Worm (Caenorhabditis elegans) whole organism, L2 larva: ENCODE results near the gene ZK1236.5.

Experiments used
- F13H6.1 ChIP-seq: sonication (generic microtip); optimal IDR thresholded peaks from 2 replicates; lab custom pipeline; 2016; ENCODE audit warnings: missing genetic modification characterization, missing compliant biosample characterization
- R02D3.7 ChIP-seq: fragments of 150-350 bp; optimal IDR thresholded peaks from 2 replicates; lab custom pipeline; 2014; ENCODE audit warnings: missing biosample characterization, missing genetic modification characterization
- alr-1 ChIP-seq: fragments of 150-350 bp; optimal IDR thresholded peaks from 2 replicates; lab custom pipeline; 2014; ENCODE audit warnings: missing biosample characterization, missing genetic modification characterization
- ama-1 ChIP-seq: fragments of 150-350 bp; optimal IDR thresholded peaks from 2 replicates; lab custom pipeline; 2018; ENCODE audit warnings: inconsistent platforms
- egl-27 ChIP-seq: sonication (generic microtip); optimal IDR thresholded peaks from 3 replicates; lab custom pipeline; 2017; ENCODE audit warnings: missing biosample characterization, missing genetic modification reagents, missing genetic modification characterization
- elt-3 ChIP-seq: sonication (generic microtip); optimal IDR thresholded peaks from 2 replicates; lab custom pipeline; 2017; ENCODE audit warnings: missing biosample characterization, missing genetic modification characterization
- fos-1 ChIP-seq: fragments of 150-350 bp; optimal IDR thresholded peaks from 2 replicates; lab custom pipeline; 2014; ENCODE audit warnings: missing biosample characterization, missing genetic modification characterization
- nhr-12 ChIP-seq: fragments of 150-350 bp; optimal IDR thresholded peaks from 2 replicates; lab custom pipeline; 2014; ENCODE audit warnings: missing biosample characterization, missing genetic modification characterization
- nhr-21 ChIP-seq: fragments of 150-350 bp; optimal IDR thresholded peaks from 2 replicates; lab custom pipeline; 2014; ENCODE audit warnings: missing biosample characterization, missing genetic modification characterization
- skn-1 ChIP-seq: sonication (generic microtip); optimal IDR thresholded peaks from 2 replicates; lab custom pipeline; 2017; ENCODE audit warnings: missing biosample characterization, missing genetic modification characterization
- unc-39 ChIP-seq: fragments of 150-350 bp; optimal IDR thresholded peaks from 2 replicates; lab custom pipeline; 2014; ENCODE audit warnings: missing biosample characterization, missing genetic modification characterization
- unc-62 ChIP-seq: fragments of 150-350 bp; optimal IDR thresholded peaks from 2 replicates; lab custom pipeline; 2014; ENCODE audit warnings: missing biosample characterization, missing genetic modification reagents, missing genetic modification characterization
- ztf-1 ChIP-seq: fragments of 200-800 bp; sonication (Bioruptor generic); conservative IDR thresholded peaks from 2 replicates; pipeline ENCODE4 v1.3.6; 2022; ENCODE audit warnings: missing genetic modification characterization, missing compliant biosample characterization
- ztf-4 ChIP-seq: fragments of 150-350 bp; optimal IDR thresholded peaks from 2 replicates; lab custom pipeline; 2014; ENCODE audit warnings: missing biosample characterization, missing genetic modification characterization

ce11 chrIII:8449160-8449807 lies 17.3 kb upstream of the ZK1236.5 start, which contains the start of gene mrpl-32:
- no peak for TF ChIP-seq alr-1 (tag; lab: Kevin White, UChicago)
- no peak for TF ChIP-seq F13H6.1 (tag; lab: Kevin White, UChicago)
- TF ChIP-seq nhr-21 = no peak
- peak; percentile 53 for TF ChIP-seq skn-1
- TF ChIP-seq unc-62 (GFP tag; lab: Kevin White, UChicago) = no peak
- no peak for TF ChIP-seq elt-3 (tag; lab: Kevin White, UChicago)
- TF ChIP-seq ama-1 (lab: Kevin White, UChicago) = peak; percentile 38
- TF ChIP-seq fos-1 (tag; lab: Kevin White, UChicago) = no peak
- TF ChIP-seq ztf-4 (tag; lab: Kevin White, UChicago) = peak; percentile 74
- no peak for TF ChIP-seq ztf-1 (GFP tag; lab: Robert Waterston, UW)
- TF ChIP-seq nhr-12 (tag; lab: Kevin White, UChicago) = peak; percentile 25
- no peak for TF ChIP-seq R02D3.7 (tag; lab: Kevin White, UChicago)
- no peak for TF ChIP-seq unc-39
- TF ChIP-seq egl-27 (tag; lab: Kevin White, UChicago) = no peak
